Worm (Caenorhabditis elegans) whole organism, early embryonic: ENCODE results near the gene nol-10.

Experiments used
- B0310.2 ChIP-seq: sonication (generic microtip); optimal IDR thresholded peaks from 2 replicates; lab custom pipeline; 2016; ENCODE audit warnings: mild to moderate bottlenecking, missing genetic modification characterization, missing compliant biosample characterization
- F13C5.2 ChIP-seq: sonication (generic microtip); optimal IDR thresholded peaks from 2 replicates; lab custom pipeline; 2017; ENCODE audit warnings: mild to moderate bottlenecking, missing genetic modification characterization, inconsistent platforms, missing compliant biosample characterization
- aly-1 ChIP-seq: sonication (generic microtip); optimal IDR thresholded peaks from 2 replicates; lab custom pipeline; 2016; ENCODE audit warnings: missing genetic modification characterization, missing compliant biosample characterization
- ama-1 ChIP-seq: fragments of 150-350 bp; optimal IDR thresholded peaks from 2 replicates; lab custom pipeline; 2014
- ceh-13 ChIP-seq: fragments of 200-800 bp; sonication (Bioruptor generic); optimal IDR thresholded peaks from 2 replicates; lab custom pipeline; 2018; ENCODE audit warnings: mild to moderate bottlenecking, missing genetic modification characterization, missing compliant biosample characterization
- ceh-36 ChIP-seq: sonication (generic microtip); optimal IDR thresholded peaks from 2 replicates; lab custom pipeline; 2016; ENCODE audit warnings: missing genetic modification characterization, inconsistent platforms, missing compliant biosample characterization
- ets-7 ChIP-seq: sonication (generic microtip); optimal IDR thresholded peaks from 2 replicates; lab custom pipeline; 2016; ENCODE audit warnings: missing genotype, missing genetic modification characterization, missing compliant biosample characterization
- flt-1 ChIP-seq: fragments of 200-800 bp; sonication (Bioruptor generic); IDR thresholded peaks from 2 replicates; pipeline ENCODE4 v1.3.6; 2022; ENCODE audit warnings: missing genetic modification characterization, missing compliant biosample characterization
- hmbx-1 ChIP-seq: sonication (generic microtip); optimal IDR thresholded peaks from 2 replicates; lab custom pipeline; 2016; ENCODE audit warnings: mild to moderate bottlenecking, missing genetic modification characterization, missing compliant biosample characterization
- hmg-4 ChIP-seq: fragments of 200-800 bp; sonication (Bioruptor generic); optimal IDR thresholded peaks from 2 replicates; lab custom pipeline; 2018; ENCODE audit warnings: mild to moderate bottlenecking, missing genetic modification characterization, missing compliant biosample characterization
- hnd-1 ChIP-seq: sonication (generic microtip); optimal IDR thresholded peaks from 2 replicates; lab custom pipeline; 2016; ENCODE audit warnings: missing genetic modification characterization, missing compliant biosample characterization
- pes-1 ChIP-seq: fragments of 200-800 bp; sonication (Bioruptor generic); IDR thresholded peaks from 2 replicates; pipeline ENCODE4 v1.3.6; 2022; ENCODE audit warnings: missing genetic modification reagents, missing genetic modification characterization, missing compliant biosample characterization
- scrt-1 ChIP-seq: fragments of 200-800 bp; sonication (Bioruptor generic); IDR thresholded peaks from 2 replicates; pipeline ENCODE4 v1.3.6; 2022; ENCODE audit warnings: missing genetic modification characterization, missing compliant biosample characterization
- sea-1 ChIP-seq: fragments of 200-800 bp; sonication (Bioruptor generic); conservative IDR thresholded peaks from 2 replicates; pipeline ENCODE4 v1.3.6; 2022; ENCODE audit warnings: missing genetic modification characterization, missing compliant biosample characterization
- tbx-11 ChIP-seq: fragments of 200-800 bp; sonication (Bioruptor generic); IDR thresholded peaks from 2 replicates; pipeline ENCODE4 v1.3.6; 2022; ENCODE audit warnings: missing genetic modification characterization, missing compliant biosample characterization
- tbx-37 ChIP-seq: fragments of 200-800 bp; sonication (Bioruptor generic); conservative IDR thresholded peaks from 2 replicates; pipeline ENCODE4 v1.3.6; 2022; ENCODE audit warnings: missing genetic modification reagents, missing genetic modification characterization, missing compliant biosample characterization
- tra-4 ChIP-seq: sonication (generic microtip); optimal IDR thresholded peaks from 2 replicates; lab custom pipeline; 2017; ENCODE audit warnings: missing genetic modification characterization, missing compliant biosample characterization

nol-10 gene

ce11 chrIV:7551254-7551653, 29.1 kb upstream of the nol-10 start:
- TF ChIP-seq tbx-11 (GFP tag; lab: Robert Waterston, UW), result no peak
- no peak for TF ChIP-seq hmbx-1
- TF ChIP-seq ama-1 (lab: Kevin White, UChicago), result no peak
- TF ChIP-seq hmg-4 (GFP tag; lab: Kevin White, UChicago), result no peak
- no peak for TF ChIP-seq hnd-1 (tag; lab: Kevin White, UChicago)
- TF ChIP-seq ets-7 (tag; lab: Kevin White, UChicago), result no peak
- no peak for TF ChIP-seq sea-1 (GFP tag; lab: Robert Waterston, UW)
- no peak for TF ChIP-seq aly-1 (tag; lab: Kevin White, UChicago)
- TF ChIP-seq ceh-36 (tag; lab: Kevin White, UChicago), result no peak
- TF ChIP-seq tbx-37 (GFP tag; lab: Robert Waterston, UW), result no peak

DNA sequence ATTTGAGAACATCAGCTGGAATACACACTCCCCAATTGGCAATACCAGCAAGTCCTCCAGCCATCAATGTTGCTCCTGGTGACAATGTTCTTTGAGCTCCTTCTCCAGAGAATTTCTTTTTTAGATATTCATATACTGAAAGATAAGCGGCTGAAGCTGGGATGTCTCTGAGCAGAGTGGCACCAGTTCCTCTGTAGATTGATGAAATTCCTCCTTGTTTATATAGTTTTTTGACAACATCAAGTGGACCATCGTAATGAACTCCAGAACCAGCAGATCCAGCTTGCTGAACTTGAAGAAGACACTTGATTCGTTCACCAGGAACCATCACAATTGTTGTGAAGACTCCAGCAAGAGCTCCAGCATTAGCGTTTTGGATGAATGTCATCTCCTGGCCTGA, 28.3 kb upstream of the nol-10 start:
- no peak for TF ChIP-seq sea-1 (GFP tag; lab: Robert Waterston, UW)
- TF ChIP-seq flt-1 (GFP tag; lab: Robert Waterston, UW), result no peak
- TF ChIP-seq ceh-13 (GFP tag; lab: Kevin White, UChicago), result no peak
- no peak for TF ChIP-seq hnd-1 (tag; lab: Kevin White, UChicago)
- TF ChIP-seq tbx-37 (GFP tag; lab: Robert Waterston, UW), result no peak
- TF ChIP-seq scrt-1 (GFP tag; lab: Robert Waterston, UW), result no peak

DNA sequence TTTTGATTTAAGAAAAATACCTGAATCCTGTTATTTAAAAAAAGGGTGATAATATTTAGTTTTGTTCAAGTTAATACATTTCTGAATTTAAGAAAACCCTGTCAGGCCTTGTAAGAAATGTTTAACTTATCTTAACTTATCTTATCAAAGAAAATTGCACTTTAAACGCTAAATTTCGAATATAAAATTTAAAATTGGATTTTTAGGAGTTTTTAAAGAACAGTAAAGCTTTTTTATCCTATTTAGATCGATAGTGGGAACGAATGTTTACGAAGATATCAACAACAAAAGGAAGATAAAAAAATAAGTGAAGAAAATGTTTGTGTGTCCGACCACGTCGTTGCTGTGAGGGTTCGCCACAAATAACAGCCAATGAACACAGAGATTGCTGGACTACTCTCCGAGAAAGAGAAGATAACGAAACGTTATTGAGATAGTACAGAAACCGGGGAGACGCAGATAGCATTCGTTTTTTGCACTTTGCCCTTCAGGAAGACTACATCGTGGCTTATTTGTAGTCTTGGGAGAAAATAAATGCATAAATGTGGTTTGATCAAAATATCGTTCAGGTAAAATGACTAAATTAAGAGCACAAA, 27.3 kb upstream of the nol-10 start, which contains the start of gene dif-1:
dif-1 (minus strand) TSS at position 51 of the 596 bp plus-strand sequence.
- TF ChIP-seq tbx-37 (GFP tag; lab: Robert Waterston, UW) (no peak), hmg-4 (GFP tag; lab: Kevin White, UChicago) (no peak), F13C5.2 (tag; lab: Kevin White, UChicago) (no peak), flt-1 (GFP tag; lab: Robert Waterston, UW) (no peak), pes-1 (GFP tag; lab: Robert Waterston, UW) (no peak), ets-7 (tag; lab: Kevin White, UChicago) (no peak), scrt-1 (GFP tag; lab: Robert Waterston, UW) (no peak), ceh-36 (tag; lab: Kevin White, UChicago) (no peak), aly-1 (tag; lab: Kevin White, UChicago) (no peak), hnd-1 (tag; lab: Kevin White, UChicago) (no peak), tra-4 (no peak), ama-1 (lab: Kevin White, UChicago) (no peak), sea-1 (GFP tag; lab: Robert Waterston, UW) (no peak), tbx-11 (GFP tag; lab: Robert Waterston, UW) (no peak)

ce11 chrIV:7554351-7554750, 26.0 kb upstream of the nol-10 start, which contains the start of gene F49E8.6:
Gene F49E8.6, minus strand, starts transcription at chrIV:7554667.
- TF ChIP-seq hnd-1 (tag; lab: Kevin White, UChicago), result no peak
- no peak for TF ChIP-seq B0310.2 (tag; lab: Kevin White, UChicago)
- no peak for TF ChIP-seq tra-4
- TF ChIP-seq sea-1 (GFP tag; lab: Robert Waterston, UW), result no peak
- no peak for TF ChIP-seq ama-1 (lab: Kevin White, UChicago)
- no peak for TF ChIP-seq flt-1 (GFP tag; lab: Robert Waterston, UW)
- no peak for TF ChIP-seq pes-1 (GFP tag; lab: Robert Waterston, UW)
- TF ChIP-seq tbx-11 (GFP tag; lab: Robert Waterston, UW), result no peak

DNA sequence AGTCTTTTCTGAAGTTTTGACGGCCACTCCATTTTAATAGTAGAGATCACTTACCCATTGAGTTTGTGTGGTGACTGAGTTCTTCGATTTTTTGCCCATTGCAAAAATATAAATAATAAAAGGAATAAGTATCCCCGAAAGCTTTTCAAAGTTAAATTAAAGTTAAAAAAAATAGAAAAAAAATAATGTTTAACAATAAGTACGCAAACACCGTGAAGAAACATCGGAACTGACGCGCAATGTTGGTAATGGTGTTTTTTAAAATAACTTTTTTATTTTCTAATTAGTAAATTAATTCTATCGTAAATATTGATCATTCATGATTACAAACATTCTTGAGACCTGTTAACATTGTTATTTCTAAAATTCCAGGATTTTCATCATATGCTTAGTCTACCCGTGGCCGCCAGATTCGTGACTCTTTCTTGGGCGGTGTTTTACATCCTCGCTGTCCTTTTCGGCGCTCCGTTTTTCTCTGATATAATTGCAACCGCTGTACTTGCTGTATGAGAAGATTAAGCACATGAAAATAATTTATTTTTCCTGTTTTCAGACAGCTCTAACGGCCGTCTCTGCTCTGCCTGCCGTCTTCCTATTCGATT, 24.0 kb upstream of the nol-10 start, which contains the start of the genes F49E8.7, F49E8.8 and nprl-2:
F49E8.7 (minus strand) TSS at position 101 of the 602 bp plus-strand sequence.
F49E8.8 (plus strand) TSS at position 373 of the 602 bp plus-strand sequence.
nprl-2 (plus strand) TSS at position 552 of the 602 bp plus-strand sequence.
- TF ChIP-seq hmbx-1 (no peak), ceh-36 (tag; lab: Kevin White, UChicago) (no peak), scrt-1 (GFP tag; lab: Robert Waterston, UW) (no peak), B0310.2 (tag; lab: Kevin White, UChicago) (no peak), pes-1 (GFP tag; lab: Robert Waterston, UW) (no peak), ama-1 (lab: Kevin White, UChicago) (no peak), sea-1 (GFP tag; lab: Robert Waterston, UW) (no peak), hnd-1 (tag; lab: Kevin White, UChicago) (no peak), aly-1 (tag; lab: Kevin White, UChicago) (no peak), flt-1 (GFP tag; lab: Robert Waterston, UW) (no peak), F13C5.2 (tag; lab: Kevin White, UChicago) (no peak)

- TF ChIP-seq ets-7 (tag; lab: Kevin White, UChicago) (no peak), hmg-4 (GFP tag; lab: Kevin White, UChicago) (no peak), scrt-1 (GFP tag; lab: Robert Waterston, UW) (no peak), F13C5.2 (tag; lab: Kevin White, UChicago) (no peak), hnd-1 (tag; lab: Kevin White, UChicago) (no peak)
These were observed 21.7 kb upstream of the nol-10 start for ce11 chrIV:7558653-7559052.

- TF ChIP-seq tra-4 (no peak), ceh-13 (GFP tag; lab: Kevin White, UChicago) (no peak), flt-1 (GFP tag; lab: Robert Waterston, UW) (no peak)
These were observed 21.2 kb upstream of the nol-10 start for ce11 chrIV:7559237-7559636.
